Fruit fly (Drosophila melanogaster) whole organism, embryonic: Measurements from ENCODE around the gene Scgalpha.

Source experiments
- Atf-2 ChIP-seq: fragments of 200-800 bp; sonication (Bioruptor generic); optimal IDR thresholded peaks from 2 replicates; lab custom pipeline; 2016; ENCODE audit warnings: missing biosample characterization, missing genetic modification characterization
- Awh ChIP-seq: fragments of 200-800 bp; sonication (Bioruptor generic); IDR thresholded peaks from 2 replicates; pipeline ENCODE4, ENCODE4 v1.3.6; 2022; ENCODE audit warnings: missing biosample characterization, missing genetic modification characterization
- B-H1 ChIP-seq: fragments of 200-800 bp; sonication (Bioruptor generic); IDR thresholded peaks from 3 replicates; pipeline ENCODE4 v1.3.6; 2022; ENCODE audit warnings: missing biosample characterization, missing genetic modification characterization
- Bgb ChIP-seq: fragments of 200-800 bp; sonication (Bioruptor generic); IDR thresholded peaks from 2 replicates; pipeline ENCODE4 v1.3.6; 2022; ENCODE audit warnings: missing biosample characterization, missing genetic modification characterization; ENCODE audit not compliant: partially characterized antibody
- BtbVII ChIP-seq: fragments of 200-800 bp; sonication (Bioruptor generic); optimal IDR thresholded peaks from 3 replicates; lab custom pipeline; 2017; ENCODE audit warnings: missing biosample characterization, mild to moderate bottlenecking, missing genetic modification characterization
- CG11456 ChIP-seq: fragments of 200-800 bp; sonication (Bioruptor generic); IDR thresholded peaks from 3 replicates; pipeline ENCODE4 v1.3.6; 2022; ENCODE audit warnings: missing biosample characterization, missing genetic modification characterization
- CG11560 ChIP-seq: fragments of 200-800 bp; sonication (Bioruptor generic); IDR thresholded peaks from 3 replicates; pipeline ENCODE4 v1.3.6; 2022; ENCODE audit warnings: missing biosample characterization, missing genetic modification characterization
- CG12219 ChIP-seq: fragments of 200-800 bp; sonication (Bioruptor generic); optimal IDR thresholded peaks from 3 replicates; lab custom pipeline; 2018; ENCODE audit warnings: missing biosample characterization, mild to moderate bottlenecking, missing genetic modification characterization
- CG12659 ChIP-seq: fragments of 200-800 bp; sonication (Bioruptor generic); optimal IDR thresholded peaks from 3 replicates; lab custom pipeline; 2017; ENCODE audit warnings: mild to moderate bottlenecking, missing biosample characterization, missing genetic modification reagents, missing genetic modification characterization
- CG16863 ChIP-seq: fragments of 200-800 bp; sonication (Bioruptor generic); optimal IDR thresholded peaks from 3 replicates; lab custom pipeline; 2016; ENCODE audit warnings: missing biosample characterization, missing genetic modification characterization
- CG17829 ChIP-seq: fragments of 200-800 bp; optimal IDR thresholded peaks from 2 replicates; lab custom pipeline; 2019; ENCODE audit warnings: missing biosample characterization, mild to moderate bottlenecking, missing genetic modification characterization, moderate library complexity
- CG30020 ChIP-seq: fragments of 200-800 bp; optimal IDR thresholded peaks from 2 replicates; lab custom pipeline; 2019; ENCODE audit warnings: missing biosample characterization, mild to moderate bottlenecking, missing genetic modification characterization, moderate library complexity
- CG34376 ChIP-seq: fragments of 200-800 bp; sonication (Bioruptor generic); optimal IDR thresholded peaks from 2 replicates; lab custom pipeline; 2018; ENCODE audit warnings: missing biosample characterization, mild to moderate bottlenecking, missing genetic modification characterization
- CG4328 ChIP-seq: fragments of 200-800 bp; sonication (Bioruptor generic); optimal IDR thresholded peaks from 3 replicates; lab custom pipeline; 2017; ENCODE audit warnings: missing biosample characterization, missing genetic modification reagents, missing genetic modification characterization
- CG4617 ChIP-seq: fragments of 200-800 bp; sonication (Bioruptor generic); optimal IDR thresholded peaks from 3 replicates; lab custom pipeline; 2016; ENCODE audit warnings: missing biosample characterization, missing genetic modification characterization, borderline replicate concordance
- CG6175 ChIP-seq: fragments of 200-800 bp; sonication (Bioruptor generic); IDR thresholded peaks from 3 replicates; pipeline ENCODE4 v1.3.6; 2022; ENCODE audit warnings: missing biosample characterization, missing genetic modification characterization
- CG9609 ChIP-seq: fragments of 200-800 bp; sonication (Bioruptor generic); optimal IDR thresholded peaks from 3 replicates; lab custom pipeline; 2016; ENCODE audit warnings: missing biosample characterization, missing genetic modification characterization
- Dp ChIP-seq: fragments of 200-800 bp; sonication (Bioruptor generic); optimal IDR thresholded peaks from 2 replicates; lab custom pipeline; 2018; ENCODE audit warnings: missing biosample characterization, mild to moderate bottlenecking, missing genetic modification characterization, moderate library complexity
- Elba2 ChIP-seq: fragments of 200-800 bp; sonication (Bioruptor generic); optimal IDR thresholded peaks from 3 replicates; lab custom pipeline; 2016; ENCODE audit warnings: missing biosample characterization, missing genetic modification characterization
- GATAe ChIP-seq: fragments of 200-800 bp; sonication (Bioruptor generic); conservative IDR thresholded peaks from 2 replicates; pipeline ENCODE4 v1.3.6; 2022; ENCODE audit warnings: missing biosample characterization, missing genetic modification characterization
- Hmx ChIP-seq: fragments of 200-800 bp; sonication (Bioruptor generic); optimal IDR thresholded peaks from 2 replicates; lab custom pipeline; 2016; ENCODE audit warnings: missing biosample characterization, missing genetic modification characterization
- Med ChIP-seq: fragments of 200-800 bp; sonication (Bioruptor generic); peaks from one replicate; lab custom pipeline; 2016; ENCODE audit warnings: missing biosample characterization, missing genetic modification characterization, mild to moderate bottlenecking, inconsistent platforms, moderate library complexity
- Mes4 ChIP-seq: fragments of 200-800 bp; sonication (Bioruptor generic); optimal IDR thresholded peaks from 2 replicates; lab custom pipeline; 2016; ENCODE audit warnings: missing biosample characterization, missing genetic modification characterization
- Neu2 ChIP-seq: fragments of 200-800 bp; sonication (Bioruptor generic); optimal IDR thresholded peaks from 3 replicates; lab custom pipeline; 2016; ENCODE audit warnings: missing biosample characterization, missing genetic modification characterization, borderline replicate concordance
- Oaz ChIP-seq: fragments of 200-800 bp; sonication (Bioruptor generic); IDR thresholded peaks from 2 replicates; pipeline ENCODE4 v1.3.6; 2022; ENCODE audit warnings: missing biosample characterization, missing genetic modification characterization
- Spps ChIP-seq: fragments of 200-800 bp; sonication (Bioruptor generic); optimal IDR thresholded peaks from 2 replicates; lab custom pipeline; 2018; ENCODE audit warnings: missing biosample characterization, mild to moderate bottlenecking, missing genetic modification characterization
- Stat92E ChIP-seq, 3 experiments: fragments of >200 bp in 2 of 3; fragments of 200-800 bp in 1 of 3; sonication (Bioruptor generic) in 1 of 3; optimal IDR thresholded peaks; 2 replicates each; lab custom pipeline; 2017 to 2019; ENCODE audit warnings: missing biosample characterization in 3 of 3, missing genetic modification characterization in 3 of 3, mild to moderate bottlenecking in 1 of 3, moderate library complexity in 1 of 3
- ac ChIP-seq: fragments of 200-800 bp; sonication (Bioruptor generic); optimal IDR thresholded peaks from 3 replicates; lab custom pipeline; 2017; ENCODE audit warnings: missing biosample characterization, mild to moderate bottlenecking, missing genetic modification characterization
- amos ChIP-seq: fragments of 200-800 bp; sonication (Bioruptor generic); IDR thresholded peaks from 2 replicates; pipeline ENCODE4 v1.3.6; 2022; ENCODE audit warnings: missing biosample characterization, missing genetic modification characterization; ENCODE audit not compliant: partially characterized antibody
- caup ChIP-seq: fragments of 200-800 bp; sonication (Bioruptor generic); optimal IDR thresholded peaks from 3 replicates; lab custom pipeline; 2017; ENCODE audit warnings: missing biosample characterization, mild to moderate bottlenecking, missing genetic modification characterization, moderate library complexity; ENCODE audit not compliant: severe bottlenecking
- chinmo ChIP-seq: fragments of 200-800 bp; sonication (Bioruptor generic); IDR thresholded peaks from 4 replicates; pipeline ENCODE4 v1.3.6; 2022; ENCODE audit warnings: missing biosample characterization, missing genetic modification characterization; ENCODE audit not compliant: partially characterized antibody
- chm ChIP-seq: fragments of 200-800 bp; sonication (Bioruptor generic); IDR thresholded peaks from 2 replicates; pipeline ENCODE4 v1.3.6; 2022; ENCODE audit warnings: missing biosample characterization, missing genetic modification characterization
- dysf ChIP-seq: fragments of 200-800 bp; sonication (Bioruptor generic); IDR thresholded peaks from 3 replicates; pipeline ENCODE4 v1.3.6; 2022; ENCODE audit warnings: missing biosample characterization, missing genetic modification characterization
- ewg ChIP-seq: fragments of 200-800 bp; sonication (Bioruptor generic); optimal IDR thresholded peaks from 3 replicates; lab custom pipeline; 2017; ENCODE audit warnings: mild to moderate bottlenecking, missing biosample characterization, missing genetic modification reagents, missing genetic modification characterization
- exex ChIP-seq: fragments of 200-800 bp; sonication (Bioruptor generic); optimal IDR thresholded peaks from 4 replicates; lab custom pipeline; 2018; ENCODE audit warnings: missing biosample characterization, mild to moderate bottlenecking, missing genetic modification characterization, moderate library complexity
- fd3F ChIP-seq: fragments of 200-800 bp; sonication (Bioruptor generic); optimal IDR thresholded peaks from 2 replicates; lab custom pipeline; 2018; ENCODE audit warnings: missing biosample characterization, mild to moderate bottlenecking, missing genetic modification characterization, moderate library complexity
- fd96Cb ChIP-seq: fragments of 200-800 bp; sonication (Bioruptor generic); optimal IDR thresholded peaks from 2 replicates; lab custom pipeline; 2018; ENCODE audit warnings: missing biosample characterization, mild to moderate bottlenecking, missing genetic modification characterization, moderate library complexity
- grau ChIP-seq: fragments of 200-800 bp; optimal IDR thresholded peaks from 3 replicates; lab custom pipeline; 2019; ENCODE audit warnings: missing biosample characterization, mild to moderate bottlenecking, missing genetic modification characterization, moderate library complexity
- ham ChIP-seq: fragments of 200-800 bp; sonication (Bioruptor generic); IDR thresholded peaks from 2 replicates; pipeline ENCODE4 v1.3.6; 2022; ENCODE audit warnings: missing biosample characterization, missing genetic modification characterization
- hth ChIP-seq: fragments of >200 bp; optimal IDR thresholded peaks from 2 replicates; lab custom pipeline; 2017; ENCODE audit warnings: inconsistent platforms
- insv ChIP-seq, 2 experiments: fragments of 200-800 bp; sonication (Bioruptor generic); optimal IDR thresholded peaks; 3 replicates each; lab custom pipeline; 2016 to 2018; ENCODE audit warnings: missing biosample characterization in 2 of 2, missing genetic modification characterization in 2 of 2
- lmd ChIP-seq: fragments of 200-800 bp; sonication (Bioruptor generic); IDR thresholded peaks from 2 replicates; pipeline ENCODE4 v1.3.6; 2022; ENCODE audit warnings: missing biosample characterization, missing genetic modification characterization
- mirr ChIP-seq: fragments of 200-800 bp; sonication (Bioruptor generic); optimal IDR thresholded peaks from 3 replicates; lab custom pipeline; 2018; ENCODE audit warnings: missing biosample characterization, mild to moderate bottlenecking, missing genetic modification characterization
- org-1 ChIP-seq: fragments of 200-800 bp; sonication (Bioruptor generic); optimal IDR thresholded peaks from 2 replicates; lab custom pipeline; 2017; ENCODE audit warnings: missing biosample characterization, missing genetic modification characterization
- otp ChIP-seq: fragments of 200-800 bp; sonication (Bioruptor generic); IDR thresholded peaks from 3 replicates; pipeline ENCODE4, ENCODE4 v1.3.6; 2022; ENCODE audit warnings: missing biosample characterization, missing genetic modification characterization
- pum ChIP-seq: fragments of 200-800 bp; sonication (Bioruptor generic); optimal IDR thresholded peaks from 2 replicates; lab custom pipeline; 2016; ENCODE audit warnings: missing biosample characterization, missing genetic modification characterization
- sens-2 ChIP-seq: fragments of 200-800 bp; sonication (Bioruptor generic); IDR thresholded peaks from 2 replicates; pipeline ENCODE4 v1.3.6; 2022; ENCODE audit warnings: missing biosample characterization, missing genetic modification characterization
- sim ChIP-seq: fragments of 200-800 bp; sonication (Bioruptor generic); IDR thresholded peaks from 2 replicates; pipeline ENCODE4 v1.3.6; 2022; ENCODE audit warnings: missing biosample characterization, missing genetic modification characterization
- trem ChIP-seq: fragments of 200-800 bp; optimal IDR thresholded peaks from 3 replicates; lab custom pipeline; 2019; ENCODE audit warnings: missing biosample characterization, mild to moderate bottlenecking, missing genetic modification characterization, moderate library complexity
- tup ChIP-seq: fragments of 200-800 bp; sonication (Bioruptor generic); optimal IDR thresholded peaks from 2 replicates; lab custom pipeline; 2016; ENCODE audit warnings: missing biosample characterization, mild to moderate bottlenecking, missing genetic modification characterization, moderate library complexity
- wdn ChIP-seq: fragments of 200-800 bp; sonication (Bioruptor generic); IDR thresholded peaks from 2 replicates; pipeline ENCODE4 v1.3.6; 2022; ENCODE audit warnings: missing biosample characterization, missing genetic modification characterization

Gene Scgalpha

dm6 chr2L:8350560-8351171, 47.4 kb downstream of the Scgalpha start (continued):
- no peak for TF ChIP-seq Stat92E (GFP tag; optimal IDR thresholded peaks at IDR 0.05; lab: Kevin White, UChicago)
- peak; percentile 10 for TF ChIP-seq CG16863 (GFP tag; lab: Kevin White, UChicago)
- no peak for TF ChIP-seq CG11456 (GFP tag; lab: Robert Waterston, UW)
- peak; percentile 39 for TF ChIP-seq CG12219 (GFP tag; lab: Kevin White, UChicago)
- TF ChIP-seq mirr (GFP tag; lab: Kevin White, UChicago), result peak; percentile 73
- no peak for TF ChIP-seq Elba2 (GFP tag; lab: Kevin White, UChicago)
- TF ChIP-seq chm, result no peak
- TF ChIP-seq ham, result no peak
- no peak for TF ChIP-seq ewg (GFP tag; lab: Kevin White, UChicago)
- TF ChIP-seq Spps (tag; lab: Kevin White, UChicago), result no peak
- peak; percentile 25 for TF ChIP-seq grau (tag; lab: Kevin White, UChicago)
- no peak for TF ChIP-seq dysf
- TF ChIP-seq Neu2 (GFP tag; lab: Kevin White, UChicago), result no peak
- TF ChIP-seq CG11560, result no peak
- TF ChIP-seq Bgb (GFP tag; lab: Robert Waterston, UW), result no peak
- TF ChIP-seq Awh (GFP tag; lab: Robert Waterston, UW), result no peak; the same call in 1 of the 2 replicates
- TF ChIP-seq tup (GFP tag; lab: Kevin White, UChicago), result no peak
- no peak for TF ChIP-seq sim
- no peak for TF ChIP-seq CG4328 (GFP tag; lab: Kevin White, UChicago)
- TF ChIP-seq Med (GFP tag; lab: Kevin White, UChicago), result peak; percentile 86
- TF ChIP-seq CG6175 (GFP tag; lab: Robert Waterston, UW), result no peak
- TF ChIP-seq lmd (GFP tag; lab: Robert Waterston, UW), result no peak
- TF ChIP-seq Hmx (GFP tag; lab: Kevin White, UChicago), result no peak
- TF ChIP-seq hth (lab: Kevin White, UChicago), result no peak
- TF ChIP-seq otp (GFP tag; lab: Robert Waterston, UW), result 0 out of 3 replicates have a peak, but pooled peaks have one; percentile 26
- TF ChIP-seq wdn (GFP tag; lab: Robert Waterston, UW), result no peak
- no peak for TF ChIP-seq CG9609
- TF ChIP-seq Atf-2, result no peak
- peak; percentile 22 for TF ChIP-seq org-1 (GFP tag; lab: Kevin White, UChicago)
- TF ChIP-seq BtbVII (GFP tag; lab: Kevin White, UChicago), result peak; percentile 57
- peak; percentile 24 for TF ChIP-seq CG12659 (GFP tag; lab: Kevin White, UChicago)
- peak; percentile 54 for TF ChIP-seq caup (GFP tag; lab: Kevin White, UChicago)
- no peak for TF ChIP-seq B-H1 (GFP tag; lab: Robert Waterston, UW)
- peak; percentile 28 for TF ChIP-seq fd3F (GFP tag; lab: Kevin White, UChicago)
- TF ChIP-seq chinmo, result no peak
- TF ChIP-seq CG4617 (GFP tag; lab: Kevin White, UChicago), result no peak
- no peak for TF ChIP-seq amos (GFP tag; lab: Robert Waterston, UW)
- TF ChIP-seq pum (GFP tag; lab: Kevin White, UChicago), result no peak
- TF ChIP-seq trem, result no peak
- TF ChIP-seq Oaz (GFP tag; lab: Robert Waterston, UW), result no peak
- TF ChIP-seq fd96Cb (tag; lab: Kevin White, UChicago), result no peak
- TF ChIP-seq insv (GFP tag; optimal IDR thresholded peaks at IDR 0.05; lab: Kevin White, UChicago), result no peak
- TF ChIP-seq sens-2 (GFP tag; lab: Robert Waterston, UW), result no peak
- TF ChIP-seq CG34376 (GFP tag; lab: Kevin White, UChicago), result peak; percentile 57
- TF ChIP-seq exex (tag; lab: Kevin White, UChicago), result peak; percentile 88
- no peak for TF ChIP-seq GATAe (GFP tag; lab: Robert Waterston, UW)
- no peak for TF ChIP-seq Dp (GFP tag; lab: Kevin White, UChicago)
- TF ChIP-seq Mes4 (GFP tag; lab: Kevin White, UChicago), result no peak
- no peak for TF ChIP-seq CG30020 (tag; lab: Kevin White, UChicago)
- TF ChIP-seq CG17829, result no peak
- no peak for TF ChIP-seq ac (GFP tag; lab: Kevin White, UChicago)
